Fruit fly (Drosophila melanogaster) whole organism, pupa: ENCODE results near the gene PH4alphaSG1.

ENCODE experiments used
- CG12605 ChIP-seq: fragments of 200-800 bp; sonication (Bioruptor generic); IDR thresholded peaks from 2 replicates; pipeline ENCODE4 v1.3.6; 2022; ENCODE audit warnings: missing biosample characterization, missing genetic modification characterization
- CG13204 ChIP-seq: fragments of 200-800 bp; sonication (Bioruptor generic); optimal IDR thresholded peaks from 2 replicates; lab custom pipeline; 2018; ENCODE audit warnings: missing biosample characterization, mild to moderate bottlenecking, missing genetic modification characterization, moderate library complexity
- CG14655 ChIP-seq: fragments of 200-800 bp; sonication (Bioruptor generic); optimal IDR thresholded peaks from 3 replicates; lab custom pipeline; 2017; ENCODE audit warnings: mild to moderate bottlenecking, missing biosample characterization, missing genetic modification reagents, missing genetic modification characterization
- CG32121 ChIP-seq: fragments of 200-800 bp; sonication (Bioruptor generic); IDR thresholded peaks from 2 replicates; pipeline ENCODE4 v1.3.6; 2022; ENCODE audit warnings: missing biosample characterization, missing genetic modification characterization
- CG8301 ChIP-seq: fragments of 200-800 bp; sonication (Bioruptor generic); optimal IDR thresholded peaks from 2 replicates; lab custom pipeline; 2018; ENCODE audit warnings: missing biosample characterization, mild to moderate bottlenecking, missing genetic modification characterization
- D1 ChIP-seq: fragments of 200-800 bp; sonication (Bioruptor generic); optimal IDR thresholded peaks from 2 replicates; lab custom pipeline; 2018; ENCODE audit warnings: missing biosample characterization, mild to moderate bottlenecking, missing genetic modification characterization, moderate library complexity
- EcR ChIP-seq: fragments of 200-800 bp; sonication (Bioruptor generic); optimal IDR thresholded peaks from 3 replicates; lab custom pipeline; 2019; ENCODE audit warnings: missing biosample characterization, missing genetic modification characterization, mild to moderate bottlenecking, moderate library complexity, missing genetic modification reagents
- Ets98B ChIP-seq: fragments of 200-800 bp; sonication (Bioruptor generic); IDR thresholded peaks from 2 replicates; pipeline ENCODE4 v1.3.6; 2022; ENCODE audit warnings: missing biosample characterization, missing genetic modification characterization
- Snoo ChIP-seq: fragments of 200-800 bp; sonication (Bioruptor generic); optimal IDR thresholded peaks from 3 replicates; lab custom pipeline; 2017; ENCODE audit warnings: missing biosample characterization, mild to moderate bottlenecking, missing genetic modification characterization, inconsistent platforms
- gl ChIP-seq: fragments of 200-800 bp; sonication (Bioruptor generic); optimal IDR thresholded peaks from 2 replicates; lab custom pipeline; 2018; ENCODE audit warnings: missing biosample characterization, mild to moderate bottlenecking, missing genetic modification characterization
- rn ChIP-seq: fragments of 200-800 bp; sonication (Bioruptor generic); IDR thresholded peaks from 2 replicates; pipeline ENCODE4 v1.3.6; 2022; ENCODE audit warnings: missing biosample characterization, missing genetic modification characterization

- TF ChIP-seq rn (GFP tag; lab: Robert Waterston, UW) = no peak
- TF ChIP-seq D1 = no peak
- TF ChIP-seq CG13204 (GFP tag; lab: Kevin White, UChicago) = no peak
- no peak for TF ChIP-seq Ets98B
- TF ChIP-seq gl (tag; lab: Kevin White, UChicago) = no peak
- no peak for TF ChIP-seq EcR (GFP tag; lab: Kevin White, UChicago)
- TF ChIP-seq CG32121 (GFP tag; lab: Robert Waterston, UW) = no peak
- TF ChIP-seq Snoo = no peak
- TF ChIP-seq CG8301 (tag; lab: Kevin White, UChicago) = no peak
- no peak for TF ChIP-seq CG12605 (GFP tag; lab: Robert Waterston, UW)
- no peak for TF ChIP-seq CG14655 (GFP tag; lab: Kevin White, UChicago)
These were observed 5.2 kb downstream of the PH4alphaSG1 start, which contains the start of gene PH4alphaNE1 for dm6 chr3R:30500226-30500625.
